Worm (Caenorhabditis elegans) whole organism, L4/young adult: Measurements from ENCODE around the gene M04D8.5.

Source experiments
- dao-5 ChIP-seq: sonication (generic microtip); optimal IDR thresholded peaks from 2 replicates; lab custom pipeline; 2016; ENCODE audit warnings: missing genotype, missing genetic modification characterization, moderate library complexity, missing compliant biosample characterization
- him-1 ChIP-seq: sonication (generic microtip); optimal IDR thresholded peaks from 2 replicates; lab custom pipeline; 2016; ENCODE audit warnings: missing genotype, missing genetic modification reagents, missing genetic modification characterization, missing compliant biosample characterization

DNA sequence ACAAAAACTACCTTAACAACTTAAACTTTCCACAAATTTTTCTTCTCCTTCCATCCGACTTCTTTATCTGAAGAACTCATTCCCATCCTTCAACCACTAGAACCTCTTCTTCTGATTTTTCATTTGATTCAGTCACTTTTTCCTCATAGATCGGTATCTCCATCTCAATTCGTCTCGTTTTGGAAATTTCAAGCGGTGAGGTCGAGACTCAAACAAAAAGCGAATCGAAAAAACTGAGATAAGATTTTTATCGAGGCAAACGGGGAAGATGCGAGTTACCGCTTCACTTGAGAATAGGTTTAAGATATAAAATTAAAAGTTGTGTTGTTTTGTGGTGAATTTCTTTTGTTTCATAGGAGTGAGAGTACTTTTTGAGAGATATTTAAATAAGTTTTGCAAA lies 41.8 kb downstream of the M04D8.5 start:
- TF ChIP-seq him-1 (tag; lab: Kevin White, UChicago): no peak
- no peak for TF ChIP-seq dao-5
